Fruit fly (Drosophila melanogaster): Measurements from ENCODE around the gene stai.

dm6 chr2L:6084694-6085093 is 15.5 kb upstream of the stai start:
- TF ChIP-seq psq (optimal IDR thresholded peaks at IDR 0.05), result no peak
- no peak for TF ChIP-seq pan (optimal IDR thresholded peaks at IDR 0.05)
- TF ChIP-seq EcR (GFP tag; optimal IDR thresholded peaks at IDR 0.05), result no peak
- TF ChIP-seq Dll (optimal IDR thresholded peaks at IDR 0.05), result no peak
- no peak for TF ChIP-seq usp (GFP tag; optimal IDR thresholded peaks at IDR 0.05)

All from whole organism.